Worm (Caenorhabditis elegans): ENCODE results near the gene F58B4.3.

Gene F58B4.3

DNA sequence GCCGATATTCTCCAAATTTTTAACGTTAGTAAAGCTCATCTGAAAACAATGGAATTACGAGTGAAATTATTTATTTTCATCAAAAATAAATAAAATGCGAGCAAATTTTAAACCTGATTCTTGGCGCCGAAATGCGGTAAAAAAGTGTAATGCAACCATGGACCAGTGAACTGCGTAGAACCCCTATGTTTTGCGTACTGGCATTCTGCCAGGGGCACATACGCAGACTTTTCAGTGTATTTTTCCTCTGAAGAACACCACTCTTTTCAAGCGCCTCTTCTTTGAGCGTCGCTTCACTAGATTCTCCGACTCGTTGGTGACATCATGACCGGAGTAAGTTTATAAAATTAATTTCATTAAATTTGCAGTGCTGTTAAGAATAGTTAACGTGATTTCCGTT lies 35.9 kb downstream of the F58B4.3 start, which contains the start of the genes ctf-4 and eef-1G (continued):
- TF ChIP-seq aptf-2 (GFP tag; conservative IDR thresholded peaks at IDR 0.05): 0 out of 2 replicates have a peak, but pooled peaks have one; percentile 7
- peak; percentile 97 for TF ChIP-seq F23B12.7 (tag; optimal IDR thresholded peaks at IDR 0.05; ENCODE audit: insufficient read depth)
- no peak for TF ChIP-seq ccch-3 (GFP tag; optimal IDR thresholded peaks at IDR 0.05)
- peak; percentile 97 for TF ChIP-seq nhr-80 (tag; optimal IDR thresholded peaks at IDR 0.05)
- TF ChIP-seq ets-4 (GFP tag; optimal IDR thresholded peaks at IDR 0.05): peak; percentile 11
- TF ChIP-seq ceh-40 (GFP tag; IDR thresholded peaks at IDR 0.05): no peak
- 0 out of 2 replicates have a peak, but pooled peaks have one; percentile 21 for TF ChIP-seq Y56A3A.18 (GFP tag; IDR thresholded peaks at IDR 0.05)
- peak; percentile 94 for TF ChIP-seq ZK185.1 (tag; optimal IDR thresholded peaks at IDR 0.05; ENCODE audit: poor library complexity, severe bottlenecking)
- TF ChIP-seq Y67H2A.10 (GFP tag; conservative IDR thresholded peaks at IDR 0.05): 0 out of 2 replicates have a peak, but pooled peaks have one; percentile 32
- peak; percentile 77 for TF ChIP-seq unc-130 (GFP tag; optimal IDR thresholded peaks at IDR 0.05)
- no peak for TF ChIP-seq sea-2 (GFP tag; IDR thresholded peaks at IDR 0.05)
- no peak for TF ChIP-seq F37B4.10 (GFP tag; IDR thresholded peaks at IDR 0.05)
- TF ChIP-seq tbp1 (GFP tag; optimal IDR thresholded peaks at IDR 0.05): peak; percentile 74
- TF ChIP-seq nfya-2 (GFP tag; IDR thresholded peaks at IDR 0.05): no peak
- TF ChIP-seq chd-7 (tag; optimal IDR thresholded peaks at IDR 0.05): peak; percentile 85
- no peak for TF ChIP-seq Y79H2A.3 (GFP tag; conservative IDR thresholded peaks at IDR 0.05)
- TF ChIP-seq K11D2.4 (GFP tag; IDR thresholded peaks at IDR 0.05): peak; percentile 90
- TF ChIP-seq dpl-1 (GFP tag; optimal IDR thresholded peaks at IDR 0.05): peak; percentile 89
- TF ChIP-seq ztf-6 (GFP tag; IDR thresholded peaks at IDR 0.05): peak; percentile 71; the same call in 1 of the 2 replicates
- peak; percentile 66 for TF ChIP-seq gei-17 (GFP tag; optimal IDR thresholded peaks at IDR 0.05)
- TF ChIP-seq hlh-26 (GFP tag; conservative IDR thresholded peaks at IDR 0.05): no peak
- 0 out of 2 replicates have a peak, but pooled peaks have one; percentile 62 for TF ChIP-seq cebp-2 (GFP tag; IDR thresholded peaks at IDR 0.05)
- peak; percentile 77 for TF ChIP-seq ztf-26 (tag; optimal IDR thresholded peaks at IDR 0.05)
- peak; percentile 76 for TF ChIP-seq hsf-1 (GFP tag; IDR thresholded peaks at IDR 0.05)
- TF ChIP-seq F10E7.11 (tag; optimal IDR thresholded peaks at IDR 0.05): no peak
- TF ChIP-seq snpc-4 (GFP tag; optimal IDR thresholded peaks at IDR 0.05): peak; percentile 71
- TF ChIP-seq snpc-4 (tag; optimal IDR thresholded peaks at IDR 0.05): peak; percentile 65 to 84 (median 80)
- peak; percentile 97 for TF ChIP-seq attf-5 (GFP tag; optimal IDR thresholded peaks at IDR 0.05)
- TF ChIP-seq madf-3 (GFP tag; IDR thresholded peaks at IDR 0.05): peak; percentile 90
- peak; percentile 98 for TF ChIP-seq mcd-1 (GFP tag; IDR thresholded peaks at IDR 0.05)
- peak; percentile 64 for TF ChIP-seq madf-8 (GFP tag; conservative IDR thresholded peaks at IDR 0.05)
- TF ChIP-seq dox-1 (GFP tag; IDR thresholded peaks at IDR 0.05): peak; percentile 97
- peak; percentile 59 for TF ChIP-seq snpc-1.1 (tag; optimal IDR thresholded peaks at IDR 0.05; ENCODE audit: insufficient read depth)
- no peak for TF ChIP-seq mes-4 (tag; optimal IDR thresholded peaks at IDR 0.05)
- TF ChIP-seq ceh-100 (GFP tag; IDR thresholded peaks at IDR 0.05): peak; percentile 77
- TF ChIP-seq zim-3 (tag; optimal IDR thresholded peaks at IDR 0.05): no peak
- TF ChIP-seq unc-62 (GFP tag; optimal IDR thresholded peaks at IDR 0.05): peak; percentile 40
- no peak for TF ChIP-seq lsy-27 (tag; optimal IDR thresholded peaks at IDR 0.05; ENCODE audit: borderline replicate concordance, insufficient read depth)
- peak; percentile 95 for TF ChIP-seq lin-54 (GFP tag; optimal IDR thresholded peaks at IDR 0.05)
- TF ChIP-seq F52B5.7 (tag; optimal IDR thresholded peaks at IDR 0.05): no peak
- peak; percentile 36 for TF ChIP-seq ztf-3 (GFP tag; optimal IDR thresholded peaks at IDR 0.05)
- TF ChIP-seq nhr-120 (GFP tag; IDR thresholded peaks at IDR 0.05): no peak
- TF ChIP-seq madf-6 (GFP tag; IDR thresholded peaks at IDR 0.05): peak; percentile 91
- peak; percentile 93 for TF ChIP-seq ceh-27 (GFP tag; optimal IDR thresholded peaks at IDR 0.05)
- no peak for TF ChIP-seq bed-1 (GFP tag; IDR thresholded peaks at IDR 0.05)
- no peak for TF ChIP-seq ceh-58 (GFP tag; IDR thresholded peaks at IDR 0.05)
- TF ChIP-seq ceh-79 (tag; optimal IDR thresholded peaks at IDR 0.05): no peak
- peak; percentile 83 for TF ChIP-seq atf-7 (tag; optimal IDR thresholded peaks at IDR 0.05)
- TF ChIP-seq F49E8.2 (tag; optimal IDR thresholded peaks at IDR 0.05; ENCODE audit: insufficient read depth): peak; percentile 51

Measured in whole organism, young adult.